Worm (Caenorhabditis elegans) whole organism, mixed stage, embryonic: ENCODE measurements around the gene K10D11.6.

Source experiments
- ceh-39 ChIP-seq: fragments of 150-350 bp; optimal IDR thresholded peaks from 2 replicates; lab custom pipeline; 2014; ENCODE audit warnings: missing biosample characterization, missing genetic modification characterization
- ceh-43 ChIP-seq: fragments of 200-800 bp; sonication (Bioruptor generic); optimal IDR thresholded peaks from 2 replicates; lab custom pipeline; 2018; ENCODE audit warnings: mild to moderate bottlenecking, missing genetic modification characterization, moderate library complexity, missing compliant biosample characterization
- elt-3 ChIP-seq: fragments of 150-350 bp; optimal IDR thresholded peaks from 2 replicates; lab custom pipeline; 2014; ENCODE audit warnings: missing biosample characterization, missing genetic modification characterization
- lin-13 ChIP-seq: fragments of 150-350 bp; optimal IDR thresholded peaks from 2 replicates; lab custom pipeline; 2014; ENCODE audit warnings: missing biosample characterization, missing genetic modification characterization
- mep-1 ChIP-seq: fragments of 150-350 bp; optimal IDR thresholded peaks from 2 replicates; lab custom pipeline; 2017; ENCODE audit warnings: missing biosample characterization, missing genetic modification reagents, missing genetic modification characterization, inconsistent platforms
- nhr-12 ChIP-seq: fragments of 150-350 bp; optimal IDR thresholded peaks from 2 replicates; lab custom pipeline; 2014; ENCODE audit warnings: missing biosample characterization, missing genetic modification characterization
- nhr-76 ChIP-seq: sonication (generic microtip); optimal IDR thresholded peaks from 2 replicates; lab custom pipeline; 2017; ENCODE audit warnings: missing biosample characterization, missing genetic modification characterization
- snpc-4 ChIP-seq: fragments of 150-350 bp; optimal IDR thresholded peaks from 2 replicates; lab custom pipeline; 2014; ENCODE audit warnings: missing biosample characterization, missing genetic modification characterization
- sptf-1 ChIP-seq: sonication (generic microtip); optimal IDR thresholded peaks from 2 replicates; lab custom pipeline; 2017; ENCODE audit warnings: mild to moderate bottlenecking, missing genetic modification characterization, moderate library complexity, missing compliant biosample characterization
- unc-62 ChIP-seq: fragments of 150-350 bp; optimal IDR thresholded peaks from 2 replicates; lab custom pipeline; 2014; ENCODE audit warnings: missing biosample characterization, missing genetic modification reagents, missing genetic modification characterization
- ztf-11 ChIP-seq: fragments of 150-350 bp; optimal IDR thresholded peaks from 2 replicates; lab custom pipeline; 2014; ENCODE audit warnings: missing biosample characterization, missing genetic modification characterization

ce11 chrIV:12994376-12994775 lies 5.1 kb upstream of the K10D11.6 start, which contains the start of gene K10D11.4:
- TF ChIP-seq snpc-4 (tag; lab: Kevin White, UChicago) = no peak
- no peak for TF ChIP-seq ztf-11
- TF ChIP-seq nhr-76 = no peak
- no peak for TF ChIP-seq nhr-12 (tag; lab: Kevin White, UChicago)
- no peak for TF ChIP-seq sptf-1 (tag; lab: Kevin White, UChicago)
- no peak for TF ChIP-seq mep-1
- TF ChIP-seq unc-62 (GFP tag; lab: Kevin White, UChicago) = no peak
- TF ChIP-seq elt-3 (tag; lab: Kevin White, UChicago) = no peak
- TF ChIP-seq lin-13 = no peak
- TF ChIP-seq ceh-39 (tag; lab: Kevin White, UChicago) = no peak
- TF ChIP-seq ceh-43 (GFP tag; lab: Kevin White, UChicago) = no peak
